Worm (Caenorhabditis elegans) whole organism, mixed stage, embryonic: ENCODE data around the gene T28C6.10.

Source experiments
- M03D4.4 ChIP-seq: sonication (generic microtip); optimal IDR thresholded peaks from 2 replicates; lab custom pipeline; 2017; ENCODE audit warnings: mild to moderate bottlenecking, missing genetic modification characterization, missing compliant biosample characterization
- bed-3 ChIP-seq: fragments of 200-800 bp; sonication (Bioruptor generic); optimal IDR thresholded peaks from 3 replicates; lab custom pipeline; 2018; ENCODE audit warnings: mild to moderate bottlenecking, missing genetic modification characterization, moderate library complexity, missing compliant biosample characterization
- blmp-1 ChIP-seq: fragments of 150-350 bp; optimal IDR thresholded peaks from 2 replicates; lab custom pipeline; 2014; ENCODE audit warnings: missing biosample characterization, missing genetic modification characterization
- ceh-39 ChIP-seq: fragments of 150-350 bp; optimal IDR thresholded peaks from 2 replicates; lab custom pipeline; 2014; ENCODE audit warnings: missing biosample characterization, missing genetic modification characterization
- ceh-43 ChIP-seq: fragments of 200-800 bp; sonication (Bioruptor generic); optimal IDR thresholded peaks from 2 replicates; lab custom pipeline; 2018; ENCODE audit warnings: mild to moderate bottlenecking, missing genetic modification characterization, moderate library complexity, missing compliant biosample characterization
- ceh-83 ChIP-seq: fragments of 200-800 bp; sonication (Bioruptor generic); optimal IDR thresholded peaks from 2 replicates; lab custom pipeline; 2018; ENCODE audit warnings: mild to moderate bottlenecking, missing genetic modification characterization, missing compliant biosample characterization
- ces-1 ChIP-seq: fragments of 150-350 bp; optimal IDR thresholded peaks from 2 replicates; lab custom pipeline; 2014; ENCODE audit warnings: missing biosample characterization, missing genetic modification reagents, missing genetic modification characterization
- cnd-1 ChIP-seq: fragments of 200-800 bp; sonication (Bioruptor generic); optimal IDR thresholded peaks from 2 replicates; lab custom pipeline; 2018; ENCODE audit warnings: mild to moderate bottlenecking, missing genetic modification characterization, missing compliant biosample characterization
- drap-1 ChIP-seq: fragments of 200-800 bp; sonication (Bioruptor generic); optimal IDR thresholded peaks from 3 replicates; lab custom pipeline; 2018; ENCODE audit warnings: mild to moderate bottlenecking, missing genetic modification characterization, missing compliant biosample characterization
- elt-1 ChIP-seq: sonication (generic microtip); optimal IDR thresholded peaks from 2 replicates; lab custom pipeline; 2017; ENCODE audit warnings: missing genetic modification characterization, mild to moderate bottlenecking, missing compliant biosample characterization, antibody characterized with exemption, moderate library complexity, borderline replicate concordance; ENCODE audit not compliant: insufficient read depth
- flh-1 ChIP-seq: fragments of 200-800 bp; sonication (Bioruptor generic); optimal IDR thresholded peaks from 2 replicates; lab custom pipeline; 2018; ENCODE audit warnings: mild to moderate bottlenecking, missing genetic modification characterization, moderate library complexity, missing compliant biosample characterization
- ham-2 ChIP-seq: fragments of 200-800 bp; sonication (Bioruptor generic); optimal IDR thresholded peaks from 2 replicates; lab custom pipeline; 2018; ENCODE audit warnings: mild to moderate bottlenecking, missing genetic modification characterization, missing compliant biosample characterization
- hlh-1 ChIP-seq: fragments of 150-350 bp; optimal IDR thresholded peaks from 2 replicates; lab custom pipeline; 2014; ENCODE audit warnings: missing biosample characterization, missing genetic modification reagents, missing genetic modification characterization
- lin-13 ChIP-seq: fragments of 150-350 bp; optimal IDR thresholded peaks from 2 replicates; lab custom pipeline; 2014; ENCODE audit warnings: missing biosample characterization, missing genetic modification characterization
- lin-32 ChIP-seq: fragments of 200-800 bp; sonication (Bioruptor generic); optimal IDR thresholded peaks from 2 replicates; lab custom pipeline; 2018; ENCODE audit warnings: mild to moderate bottlenecking, missing genetic modification characterization, missing compliant biosample characterization
- lsy-2 ChIP-seq: fragments of 150-350 bp; optimal IDR thresholded peaks from 2 replicates; lab custom pipeline; 2014; ENCODE audit warnings: missing biosample characterization, missing genetic modification characterization
- mab-5 ChIP-seq: fragments of 150-350 bp; optimal IDR thresholded peaks from 2 replicates; lab custom pipeline; 2014; ENCODE audit warnings: missing biosample characterization, missing genetic modification characterization
- mep-1 ChIP-seq: fragments of 150-350 bp; optimal IDR thresholded peaks from 2 replicates; lab custom pipeline; 2017; ENCODE audit warnings: missing biosample characterization, missing genetic modification reagents, missing genetic modification characterization, inconsistent platforms
- nhr-2 ChIP-seq: fragments of 150-350 bp; optimal IDR thresholded peaks from 2 replicates; lab custom pipeline; 2014; ENCODE audit warnings: missing biosample characterization, missing genetic modification characterization
- nhr-237 ChIP-seq: fragments of 150-350 bp; optimal IDR thresholded peaks from 2 replicates; lab custom pipeline; 2014; ENCODE audit warnings: missing biosample characterization, missing genetic modification characterization
- nhr-28 ChIP-seq: fragments of 150-350 bp; optimal IDR thresholded peaks from 2 replicates; lab custom pipeline; 2014; ENCODE audit warnings: missing biosample characterization, missing genetic modification characterization
- nhr-76 ChIP-seq: sonication (generic microtip); optimal IDR thresholded peaks from 2 replicates; lab custom pipeline; 2017; ENCODE audit warnings: missing biosample characterization, missing genetic modification characterization
- pha-4 ChIP-seq: fragments of 150-350 bp; optimal IDR thresholded peaks from 2 replicates; lab custom pipeline; 2018; ENCODE audit warnings: missing biosample characterization, missing genetic modification reagents, missing genetic modification characterization
- sem-2 ChIP-seq: fragments of 200-800 bp; sonication (Bioruptor generic); optimal IDR thresholded peaks from 2 replicates; lab custom pipeline; 2018; ENCODE audit warnings: mild to moderate bottlenecking, missing genetic modification characterization, missing compliant biosample characterization
- snpc-4 ChIP-seq: fragments of 150-350 bp; optimal IDR thresholded peaks from 2 replicates; lab custom pipeline; 2014; ENCODE audit warnings: missing biosample characterization, missing genetic modification characterization
- sptf-1 ChIP-seq: sonication (generic microtip); optimal IDR thresholded peaks from 2 replicates; lab custom pipeline; 2017; ENCODE audit warnings: mild to moderate bottlenecking, missing genetic modification characterization, moderate library complexity, missing compliant biosample characterization
- unc-120 ChIP-seq: sonication (generic microtip); optimal IDR thresholded peaks from 2 replicates; lab custom pipeline; 2017; ENCODE audit warnings: missing genetic modification characterization, missing compliant biosample characterization; ENCODE audit not compliant: poor library complexity, severe bottlenecking
- unc-39 ChIP-seq: fragments of 150-350 bp; optimal IDR thresholded peaks from 2 replicates; lab custom pipeline; 2014; ENCODE audit warnings: missing biosample characterization, missing genetic modification characterization
- unc-62 ChIP-seq: fragments of 150-350 bp; optimal IDR thresholded peaks from 2 replicates; lab custom pipeline; 2014; ENCODE audit warnings: missing biosample characterization, missing genetic modification reagents, missing genetic modification characterization
- zip-8 ChIP-seq: fragments of 150-350 bp; optimal IDR thresholded peaks from 2 replicates; lab custom pipeline; 2014; ENCODE audit warnings: missing biosample characterization, missing genetic modification characterization
- ztf-11 ChIP-seq: fragments of 150-350 bp; optimal IDR thresholded peaks from 2 replicates; lab custom pipeline; 2014; ENCODE audit warnings: missing biosample characterization, missing genetic modification characterization

The T28C6.10 gene

ce11 chrIV:8793223-8793622 is 24.5 kb upstream of the T28C6.10 start:
- TF ChIP-seq lsy-2 (tag; lab: Kevin White, UChicago) (no peak), blmp-1 (tag; lab: Kevin White, UChicago) (no peak), lin-32 (GFP tag; lab: Kevin White, UChicago) (no peak), lin-13 (tag; lab: Kevin White, UChicago) (no peak), drap-1 (GFP tag; lab: Kevin White, UChicago) (no peak), ceh-83 (GFP tag; lab: Kevin White, UChicago) (no peak), flh-1 (GFP tag; lab: Kevin White, UChicago) (no peak), nhr-237 (tag; lab: Kevin White, UChicago) (no peak), mab-5 (tag; lab: Kevin White, UChicago) (no peak), ztf-11 (tag; lab: Kevin White, UChicago) (no peak), nhr-2 (tag; lab: Kevin White, UChicago) (no peak), M03D4.4 (no peak), unc-62 (GFP tag; lab: Kevin White, UChicago) (no peak), mep-1 (tag; lab: Kevin White, UChicago) (no peak), zip-8 (tag; lab: Kevin White, UChicago) (no peak), ceh-39 (tag; lab: Kevin White, UChicago) (no peak), ham-2 (GFP tag; lab: Kevin White, UChicago) (no peak)

ce11 chrIV:8794895-8795665 is 22.7 kb upstream of the T28C6.10 start:
- TF ChIP-seq unc-120 (tag; lab: Kevin White, UChicago): peak; percentile 18
- TF ChIP-seq lin-32 (GFP tag; lab: Kevin White, UChicago): no peak
- TF ChIP-seq ceh-83 (GFP tag; lab: Kevin White, UChicago): peak; percentile 52
- TF ChIP-seq sptf-1 (tag; lab: Kevin White, UChicago): peak; percentile 35

DNA sequence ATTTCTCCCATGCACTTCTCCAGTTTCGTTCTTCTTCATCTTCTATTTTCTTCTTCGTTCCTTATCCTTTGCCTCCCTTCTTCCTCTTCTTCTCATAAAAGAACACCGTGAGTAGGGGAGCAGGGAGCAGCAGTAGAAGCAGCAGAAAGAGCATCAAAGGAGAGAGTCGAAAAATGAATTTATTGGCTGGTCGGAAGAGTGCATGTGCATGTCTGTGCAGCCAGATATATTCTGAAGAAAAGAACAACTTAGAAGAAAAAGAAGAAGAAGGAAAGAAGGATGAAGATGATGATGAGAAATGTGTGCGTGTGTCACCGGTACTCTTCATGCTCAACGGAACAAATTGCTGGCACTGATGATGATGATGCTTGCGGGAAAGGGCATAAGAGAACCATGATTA is 21.5 kb upstream of the T28C6.10 start:
- TF ChIP-seq hlh-1 (no peak), ces-1 (GFP tag; lab: Kevin White, UChicago) (peak; percentile 50)

ce11 chrIV:8798255-8798654 is 19.5 kb upstream of the T28C6.10 start, which contains the start of gene clec-182:
TSS of gene clec-182 (minus strand) at chrIV:8798355.
- TF ChIP-seq ceh-43 (GFP tag; lab: Kevin White, UChicago) (no peak), ceh-83 (GFP tag; lab: Kevin White, UChicago) (no peak), lin-32 (GFP tag; lab: Kevin White, UChicago) (no peak), bed-3 (GFP tag; lab: Kevin White, UChicago) (no peak), lin-13 (tag; lab: Kevin White, UChicago) (no peak), drap-1 (GFP tag; lab: Kevin White, UChicago) (no peak), nhr-28 (no peak), nhr-76 (tag; lab: Kevin White, UChicago) (no peak), hlh-1 (no peak), unc-120 (tag; lab: Kevin White, UChicago) (no peak), zip-8 (tag; lab: Kevin White, UChicago) (no peak), elt-1 (tag; lab: Kevin White, UChicago) (no peak)

DNA sequence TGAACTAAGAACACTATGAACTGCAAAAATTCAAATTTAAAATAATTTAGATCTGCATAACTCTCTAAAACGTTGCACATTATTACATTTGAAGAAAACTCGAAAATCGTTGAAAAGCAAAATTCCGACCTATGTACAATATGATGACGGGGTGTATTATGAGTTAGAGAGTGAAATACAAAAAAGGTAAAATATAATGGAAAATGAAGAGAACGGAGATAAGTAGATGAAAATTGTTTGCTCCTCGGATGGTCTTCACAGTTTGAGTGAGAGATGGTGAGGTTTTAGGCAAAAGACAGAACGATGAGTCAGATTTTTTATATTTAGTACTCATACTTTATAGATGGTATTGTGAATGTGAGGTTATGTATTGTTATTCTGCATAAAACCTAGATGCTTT is 10.4 kb upstream of the T28C6.10 start:
- no peak for TF ChIP-seq pha-4 (tag; lab: Kevin White, UChicago)
- no peak for TF ChIP-seq snpc-4
- TF ChIP-seq ztf-11 (tag; lab: Kevin White, UChicago): no peak
- no peak for TF ChIP-seq ham-2 (GFP tag; lab: Kevin White, UChicago)
- no peak for TF ChIP-seq blmp-1 (tag; lab: Kevin White, UChicago)
- TF ChIP-seq sem-2 (GFP tag; lab: Kevin White, UChicago): no peak
- TF ChIP-seq mep-1 (tag; lab: Kevin White, UChicago): no peak
- no peak for TF ChIP-seq hlh-1
- TF ChIP-seq cnd-1 (tag; lab: Kevin White, UChicago): no peak
- no peak for TF ChIP-seq nhr-237 (tag; lab: Kevin White, UChicago)
- TF ChIP-seq zip-8 (tag; lab: Kevin White, UChicago): no peak
- TF ChIP-seq bed-3 (GFP tag; lab: Kevin White, UChicago): no peak
- no peak for TF ChIP-seq unc-39 (tag; lab: Kevin White, UChicago)
